Worm (Caenorhabditis elegans): ENCODE results near the gene sro-1.
"Not testable (repeated sequence)": the region's sequence is repeated elsewhere in the genome, so short reads cannot be mapped to it uniquely, and the experiment has no call there.

The sro-1 gene

DNA sequence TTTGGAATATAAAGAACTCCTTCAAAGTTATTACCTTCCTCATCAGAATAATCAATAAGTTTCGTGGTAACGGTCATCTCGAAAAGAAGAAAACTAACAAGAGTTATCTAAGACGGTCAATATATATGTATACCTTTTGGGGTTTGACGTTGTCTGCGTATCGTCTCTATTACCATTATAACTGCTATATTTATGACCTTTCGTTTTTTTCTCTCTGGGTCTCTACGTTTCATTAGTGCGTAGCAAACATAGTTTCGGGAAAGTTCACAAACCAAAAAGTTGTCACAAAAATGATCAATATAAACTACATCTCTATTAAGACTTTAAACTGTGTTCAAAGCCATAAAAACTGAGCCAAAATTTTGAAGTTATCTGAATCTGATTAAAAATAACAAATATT lies 8.2 kb downstream of the sro-1 start, which contains the start of gene D1022.4:
Gene D1022.4, minus strand, starts transcription at position 83 of the 400 bp plus-strand sequence.
- TF ChIP-seq nhr-10 (tag; optimal IDR thresholded peaks at IDR 0.05) (no peak), daf-16 (GFP tag; optimal IDR thresholded peaks at IDR 0.05) (no peak), daf-16 (tag; optimal IDR thresholded peaks at IDR 0.05) (peak; percentile 67), hlh-30 (tag; optimal IDR thresholded peaks at IDR 0.05; ENCODE audit: insufficient read depth) (peak; percentile 19), ceh-44 (GFP tag; IDR thresholded peaks at IDR 0.05) (no peak), Y5F2A.4 (GFP tag; optimal IDR thresholded peaks at IDR 0.05) (no peak), hlh-11 (tag; optimal IDR thresholded peaks at IDR 0.05) (peak; percentile 9), nhr-102 (tag; optimal IDR thresholded peaks at IDR 0.05) (peak; percentile 77), dmd-6 (GFP tag; IDR thresholded peaks at IDR 0.05) (peak; percentile 58; the same call in 1 of the 2 replicates), dve-1 (tag; optimal IDR thresholded peaks at IDR 0.05; ENCODE audit: insufficient read depth) (peak; percentile 53), saeg-2 (GFP tag; IDR thresholded peaks at IDR 0.05) (no peak), nhr-28 (tag; optimal IDR thresholded peaks at IDR 0.05) (peak; percentile 69), lim-7 (GFP tag; IDR thresholded peaks at IDR 0.05) (no peak), lsy-2 (tag; optimal IDR thresholded peaks at IDR 0.05) (peak in 1 of 2 experiments; percentile 32), pqm-1 (tag; optimal IDR thresholded peaks at IDR 0.05) (peak; percentile 37), ctbp-1 (GFP tag; IDR thresholded peaks at IDR 0.05) (no peak), mes-2 (tag; optimal IDR thresholded peaks at IDR 0.05; ENCODE audit: poor library complexity, severe bottlenecking) (peak; percentile 23), tra-1 (GFP tag; IDR thresholded peaks at IDR 0.05) (no peak), mdl-1 (tag; optimal IDR thresholded peaks at IDR 0.05) (peak in 1 of 2 experiments; percentile 15)

DNA sequence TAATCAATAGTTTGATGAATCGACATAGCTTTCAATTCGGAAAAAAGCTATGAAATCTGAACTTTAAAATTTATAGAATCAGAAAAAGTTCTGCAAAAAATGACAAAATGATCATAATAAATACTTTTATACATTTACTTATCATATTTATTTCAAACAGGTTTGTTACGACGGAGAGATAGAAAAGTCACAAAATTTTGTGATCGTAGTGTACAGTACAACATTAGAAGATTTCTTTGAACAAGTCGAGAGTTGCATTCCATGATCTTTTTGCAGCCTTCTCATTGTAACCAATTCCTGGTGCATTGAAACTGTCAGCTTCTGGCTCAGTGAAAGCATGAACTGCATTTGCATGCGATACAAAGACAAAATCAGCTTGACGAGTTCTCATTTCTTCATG lies 9.2 kb downstream of the sro-1 start, which contains the start of gene D1022.3:
Gene D1022.3, minus strand, starts transcription at position 101 of the 400 bp plus-strand sequence.
- TF ChIP-seq F10B5.3 (tag; optimal IDR thresholded peaks at IDR 0.05) (no peak), nhr-28 (tag; optimal IDR thresholded peaks at IDR 0.05) (peak; percentile 58), unc-62 (GFP tag; optimal IDR thresholded peaks at IDR 0.05 in 1 of 2) (peak in 1 of 2 experiments; percentile 29), unc-62 (tag; optimal IDR thresholded peaks at IDR 0.05) (no peak), ceh-44 (GFP tag; IDR thresholded peaks at IDR 0.05) (no peak)

DNA sequence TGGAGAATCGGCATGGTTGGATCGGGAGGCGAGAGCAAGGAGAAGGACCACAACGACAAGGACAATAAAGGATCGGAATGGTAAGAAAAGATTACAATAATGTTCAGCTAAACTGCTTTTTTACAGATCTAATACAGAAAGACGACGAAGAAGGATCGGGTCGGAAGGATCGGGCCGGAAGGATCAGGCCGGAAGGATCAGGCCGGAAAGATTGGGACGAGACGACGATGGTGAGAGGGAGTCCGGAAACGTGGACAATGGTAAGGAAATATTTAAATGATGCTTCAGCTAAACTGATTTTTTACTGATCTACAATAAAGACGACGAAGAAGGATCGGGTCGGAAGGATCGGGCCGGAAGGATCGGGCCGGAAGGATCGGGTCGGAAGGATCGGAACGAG lies 18.7 kb downstream of the sro-1 start:
- TF ChIP-seq dmd-8 (GFP tag; IDR thresholded peaks at IDR 0.05) (peak; percentile 62; the same call in 1 of the 2 replicates), Y105C5A.15 (GFP tag; IDR thresholded peaks at IDR 0.05) (0 out of 2 replicates have a peak, but pooled peaks have one; percentile 53), set-16 (GFP tag; IDR thresholded peaks at IDR 0.05) (peak; percentile 74)

DNA sequence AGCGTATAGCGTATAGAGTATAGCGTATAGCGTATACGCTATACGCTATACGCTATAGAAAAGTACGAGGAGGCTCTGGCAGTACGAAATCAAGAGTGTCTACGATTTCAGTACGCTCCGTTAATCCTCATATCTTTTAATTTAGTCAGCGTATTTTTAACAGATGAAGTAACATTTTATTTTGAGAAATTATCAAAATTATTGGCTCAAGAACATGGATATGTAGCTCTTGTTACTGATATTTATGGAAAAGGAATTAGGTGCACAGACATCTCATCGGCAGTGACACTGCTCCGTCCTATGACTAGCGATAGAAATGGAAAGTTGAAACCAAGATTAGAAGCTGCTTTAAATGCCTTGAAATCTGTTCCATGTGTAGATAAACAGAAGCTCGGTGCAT lies 30.5 kb downstream of the sro-1 start, which contains the start of gene K02A2.1:
Gene K02A2.1, plus strand, starts transcription at position 301 of the 400 bp plus-strand sequence.
- TF ChIP-seq dmd-9, vab-7, daf-8 (GFP tag; IDR thresholded peaks at IDR 0.05): not testable (repeated sequence)

- no peak for TF ChIP-seq aha-1 (tag)
These were observed 31.2 kb downstream of the sro-1 start, which contains the start of gene kcc-3 for ce11 chrII:7434182-7434581. Gene kcc-3, minus strand, starts transcription at chrII:7434282.

DNA sequence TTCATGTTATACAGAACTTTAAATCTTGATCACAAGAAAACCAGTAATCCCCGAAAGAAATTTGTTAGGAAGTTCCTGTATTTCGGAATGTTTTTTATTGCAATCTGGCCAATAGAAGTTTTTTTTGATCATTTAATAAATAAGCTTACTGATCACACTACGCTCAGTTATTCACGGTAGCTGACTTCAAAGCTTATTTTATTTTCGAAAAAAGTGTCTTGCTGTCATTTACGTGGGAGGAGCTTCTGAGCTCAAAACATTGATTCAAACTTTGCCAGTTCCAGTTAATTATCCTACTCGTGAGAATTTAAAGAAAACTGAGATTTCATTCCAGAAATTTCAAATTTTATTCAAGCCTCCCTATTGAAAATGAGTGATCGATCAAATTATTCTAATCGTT lies 33.1 kb downstream of the sro-1 start, which contains the start of gene srd-54:
Gene srd-54, plus strand, starts transcription at position 301 of the 400 bp plus-strand sequence.
- no peak for TF ChIP-seq tra-1 (GFP tag; IDR thresholded peaks at IDR 0.05)

Data from whole organism, L4 larva.